Worm (Caenorhabditis elegans): ENCODE data around the gene ZK177.12.

Gene ZK177.12

ce11 chrII:5521411-5521810, at the start of gene ZK177.12:
Gene ZK177.12 (plus strand): TSS chrII:5521711.
- TF ChIP-seq sma-9 (GFP tag; optimal IDR thresholded peaks at IDR 0.05): no peak
- TF ChIP-seq sma-9 (tag; optimal IDR thresholded peaks at IDR 0.05): no peak
- no peak for TF ChIP-seq dmd-4 (tag; optimal IDR thresholded peaks at IDR 0.05)
- no peak for TF ChIP-seq nhr-237 (tag; optimal IDR thresholded peaks at IDR 0.05)

- TF ChIP-seq crh-2 (tag; optimal IDR thresholded peaks at IDR 0.05): peak; percentile 34
- TF ChIP-seq elt-3 (tag; optimal IDR thresholded peaks at IDR 0.05): no peak
- TF ChIP-seq unc-62 (GFP tag; optimal IDR thresholded peaks at IDR 0.05): no peak
- TF ChIP-seq ztf-11 (tag; optimal IDR thresholded peaks at IDR 0.05): no peak
- peak; percentile 53 for TF ChIP-seq nhr-129 (tag; optimal IDR thresholded peaks at IDR 0.05)
- TF ChIP-seq ceh-82 (tag; optimal IDR thresholded peaks at IDR 0.05): no peak
- no peak for TF ChIP-seq Y55F3AM.14 (GFP tag; optimal IDR thresholded peaks at IDR 0.05)
- peak; percentile 75 for TF ChIP-seq sma-9 (GFP tag; optimal IDR thresholded peaks at IDR 0.05)
- no peak for TF ChIP-seq sma-9 (tag; optimal IDR thresholded peaks at IDR 0.05)
- TF ChIP-seq mab-5 (tag; optimal IDR thresholded peaks at IDR 0.05): peak; percentile 41
- TF ChIP-seq snpc-4 (tag; optimal IDR thresholded peaks at IDR 0.05): peak; percentile 65
- no peak for TF ChIP-seq aly-2 (tag; optimal IDR thresholded peaks at IDR 0.05)
- TF ChIP-seq ztf-1 (GFP tag; conservative IDR thresholded peaks at IDR 0.05): no peak
- TF ChIP-seq egl-27 (tag; optimal IDR thresholded peaks at IDR 0.05): no peak
- TF ChIP-seq ZK546.5 (tag; optimal IDR thresholded peaks at IDR 0.05): no peak
- no peak for TF ChIP-seq nhr-10 (tag; optimal IDR thresholded peaks at IDR 0.05)
- no peak for TF ChIP-seq unc-39 (tag; optimal IDR thresholded peaks at IDR 0.05)
- TF ChIP-seq unc-55 (GFP tag; optimal IDR thresholded peaks at IDR 0.05): peak; percentile 72
- no peak for TF ChIP-seq ztf-4 (tag; optimal IDR thresholded peaks at IDR 0.05)
- TF ChIP-seq lin-13 (GFP tag; optimal IDR thresholded peaks at IDR 0.05): peak; percentile 39
- TF ChIP-seq zag-1 (tag; optimal IDR thresholded peaks at IDR 0.05): no peak
- TF ChIP-seq nhr-77 (tag; optimal IDR thresholded peaks at IDR 0.05): no peak
- TF ChIP-seq F13H6.1 (tag; optimal IDR thresholded peaks at IDR 0.05): peak; percentile 41
- no peak for TF ChIP-seq peb-1 (tag; optimal IDR thresholded peaks at IDR 0.05)
- no peak for TF ChIP-seq elt-1 (tag; optimal IDR thresholded peaks at IDR 0.05)
- peak; percentile 96 for TF ChIP-seq gmeb-1 (tag; optimal IDR thresholded peaks at IDR 0.05)
- no peak for TF ChIP-seq nhr-237 (tag; optimal IDR thresholded peaks at IDR 0.05)
- TF ChIP-seq nhr-21 (tag; optimal IDR thresholded peaks at IDR 0.05): peak; percentile 41
- TF ChIP-seq ama-1 (optimal IDR thresholded peaks at IDR 0.05): peak; percentile 3
- no peak for TF ChIP-seq blmp-1 (tag; optimal IDR thresholded peaks at IDR 0.05; ENCODE audit: insufficient read depth)
- TF ChIP-seq mdl-1 (tag; optimal IDR thresholded peaks at IDR 0.05): no peak
- peak; percentile 62 to 88 for TF ChIP-seq lsy-2 (tag; optimal IDR thresholded peaks at IDR 0.05)
- no peak for TF ChIP-seq lin-39 (tag; optimal IDR thresholded peaks at IDR 0.05)
- peak; percentile 8 for TF ChIP-seq nhr-6 (tag; optimal IDR thresholded peaks at IDR 0.05)
- TF ChIP-seq nhr-12 (tag; optimal IDR thresholded peaks at IDR 0.05): no peak
- peak; percentile 64 for TF ChIP-seq C34F6.9 (tag; optimal IDR thresholded peaks at IDR 0.05)
- peak; percentile 70 for TF ChIP-seq sma-3 (GFP tag; optimal IDR thresholded peaks at IDR 0.05)
- no peak for TF ChIP-seq R02D3.7 (tag; optimal IDR thresholded peaks at IDR 0.05)
- TF ChIP-seq fos-1 (tag; optimal IDR thresholded peaks at IDR 0.05): peak; percentile 26
Measured at ce11 chrII:5473946-5474423, 47.5 kb upstream of the ZK177.12 start, which contains the start of gene mrps-16. Gene mrps-16 (plus strand): TSS chrII:5474373.

ce11 chrII:5474946-5475345, 46.6 kb upstream of the ZK177.12 start, which contains the start of gene ilcr-2:
Gene ilcr-2 (plus strand): TSS chrII:5475246.
- TF ChIP-seq lin-39 (tag; optimal IDR thresholded peaks at IDR 0.05): no peak
- no peak for TF ChIP-seq unc-62 (GFP tag; optimal IDR thresholded peaks at IDR 0.05)
- no peak for TF ChIP-seq nhr-25 (tag; optimal IDR thresholded peaks at IDR 0.05)
- TF ChIP-seq ztf-11 (tag; optimal IDR thresholded peaks at IDR 0.05): no peak
- no peak for TF ChIP-seq unc-55 (GFP tag; optimal IDR thresholded peaks at IDR 0.05)
- no peak for TF ChIP-seq ama-1 (optimal IDR thresholded peaks at IDR 0.05)
- no peak for TF ChIP-seq lsy-2 (tag; optimal IDR thresholded peaks at IDR 0.05)
- no peak for TF ChIP-seq nhr-21 (tag; optimal IDR thresholded peaks at IDR 0.05)
- no peak for TF ChIP-seq nhr-23 (tag; optimal IDR thresholded peaks at IDR 0.05)
- no peak for TF ChIP-seq ceh-82 (tag; optimal IDR thresholded peaks at IDR 0.05)
- TF ChIP-seq blmp-1 (tag; optimal IDR thresholded peaks at IDR 0.05; ENCODE audit: insufficient read depth): no peak
- TF ChIP-seq sma-3 (GFP tag; optimal IDR thresholded peaks at IDR 0.05): no peak
- no peak for TF ChIP-seq lin-11 (tag; optimal IDR thresholded peaks at IDR 0.05)
- TF ChIP-seq sem-4 (tag; optimal IDR thresholded peaks at IDR 0.05): no peak
- TF ChIP-seq elt-1 (tag; optimal IDR thresholded peaks at IDR 0.05): no peak
- TF ChIP-seq ztf-4 (tag; optimal IDR thresholded peaks at IDR 0.05): no peak
- TF ChIP-seq F13H6.1 (tag; optimal IDR thresholded peaks at IDR 0.05): no peak
- no peak for TF ChIP-seq peb-1 (tag; optimal IDR thresholded peaks at IDR 0.05)
- TF ChIP-seq ceh-16 (tag; optimal IDR thresholded peaks at IDR 0.05): no peak

Measured in whole organism, L2 larva.